Fruit fly (Drosophila melanogaster) ovary, adult (tissue): ENCODE data around the gene CG6330.

Experiments used
- CG17801 ChIP-seq: fragments of 200-800 bp; optimal IDR thresholded peaks from 2 replicates; lab custom pipeline; 2019; ENCODE audit warnings: missing biosample characterization, mild to moderate bottlenecking, missing genetic modification characterization, moderate library complexity; ENCODE audit not compliant: partially characterized antibody

The CG6330 gene

dm6 chr3R:26968313-26968605 is 10.0 kb upstream of the CG6330 start:
- TF ChIP-seq CG17801 (GFP tag; lab: Kevin White, UChicago): no peak

- TF ChIP-seq CG17801 (GFP tag; lab: Kevin White, UChicago): no peak
Measured at dm6 chr3R:26967587-26968312, 9.5 kb upstream of the CG6330 start.

dm6 chr3R:26966794-26967323 is 8.6 kb upstream of the CG6330 start, which contains the start of gene CG5521:
Gene CG5521 (plus strand): TSS chr3R:26966930.
- no peak for TF ChIP-seq CG17801 (GFP tag; lab: Kevin White, UChicago)

- TF ChIP-seq CG17801 (GFP tag; lab: Kevin White, UChicago): no peak
Measured at dm6 chr3R:26966385-26966784, 8.1 kb upstream of the CG6330 start, which contains the start of gene Gr97a. Gene Gr97a (minus strand): TSS chr3R:26966485.

- peak; percentile 32 for TF ChIP-seq CG17801 (GFP tag; lab: Kevin White, UChicago)
Measured at dm6 chr3R:26964452-26965133, 6.3 kb upstream of the CG6330 start, which contains the start of gene Tsp97E. Gene Tsp97E (minus strand): TSS chr3R:26964817.

dm6 chr3R:26963747-26964174 is 5.5 kb upstream of the CG6330 start:
- peak; percentile 75 for TF ChIP-seq CG17801 (GFP tag; lab: Kevin White, UChicago)

dm6 chr3R:26960496-26960895 is 2.2 kb upstream of the CG6330 start:
- no peak for TF ChIP-seq CG17801 (GFP tag; lab: Kevin White, UChicago)

dm6 chr3R:26957132-26957531 is 1.2 kb downstream of the CG6330 start:
- no peak for TF ChIP-seq CG17801 (GFP tag; lab: Kevin White, UChicago)

- no peak for TF ChIP-seq CG17801 (GFP tag; lab: Kevin White, UChicago)
Measured at dm6 chr3R:26956376-26957062, 1.8 kb downstream of the CG6330 start.

- no peak for TF ChIP-seq CG17801 (GFP tag; lab: Kevin White, UChicago)
Measured at dm6 chr3R:26955527-26955926, 2.8 kb downstream of the CG6330 start.

- peak; percentile 89 for TF ChIP-seq CG17801 (GFP tag; lab: Kevin White, UChicago)
Measured at dm6 chr3R:26954020-26954672, 4.1 kb downstream of the CG6330 start.

dm6 chr3R:26953478-26953874 is 4.8 kb downstream of the CG6330 start:
- peak; percentile 99 for TF ChIP-seq CG17801 (GFP tag; lab: Kevin White, UChicago)

- TF ChIP-seq CG17801 (GFP tag; lab: Kevin White, UChicago): no peak
Measured at dm6 chr3R:26952857-26953477, 5.3 kb downstream of the CG6330 start.

dm6 chr3R:26952200-26952856 is 6.0 kb downstream of the CG6330 start:
- no peak for TF ChIP-seq CG17801 (GFP tag; lab: Kevin White, UChicago)
